Worm (Caenorhabditis elegans): ENCODE measurements around the gene ZK593.3.

Gene ZK593.3

DNA sequence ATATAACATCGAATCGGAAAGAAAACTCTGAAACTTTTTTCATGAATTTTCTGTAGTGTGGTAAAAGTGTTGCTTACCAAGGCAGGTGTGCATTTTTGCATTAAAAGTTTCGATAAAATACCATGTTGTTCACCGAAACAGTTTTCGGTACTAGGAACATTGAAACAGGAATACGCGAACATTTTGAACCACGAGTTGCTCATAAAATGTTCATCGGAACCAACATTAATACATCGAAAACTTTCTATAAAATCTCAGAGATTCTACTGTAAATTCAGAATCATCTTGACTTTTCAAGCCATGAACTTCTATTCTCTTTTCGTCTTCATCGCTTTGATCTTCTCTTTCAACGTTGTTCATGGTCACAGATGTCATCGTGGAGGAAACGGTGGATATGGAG, 35.2 kb upstream of the ZK593.3 start, which contains the start of gene fipr-15:
fipr-15 (plus strand) TSS at position 301 of the 400 bp plus-strand sequence.
- no peak for TF ChIP-seq nhr-43 (tag; optimal IDR thresholded peaks at IDR 0.05; ENCODE audit: poor library complexity, severe bottlenecking)
- TF ChIP-seq daf-12 (tag; optimal IDR thresholded peaks at IDR 0.05) = no peak
- TF ChIP-seq R02D3.7 (tag; optimal IDR thresholded peaks at IDR 0.05) = no peak
- TF ChIP-seq ceh-82 (tag; optimal IDR thresholded peaks at IDR 0.05) = no peak
- no peak for TF ChIP-seq elt-1 (tag; optimal IDR thresholded peaks at IDR 0.05)
- TF ChIP-seq nhr-76 (tag; optimal IDR thresholded peaks at IDR 0.05) = no peak
- TF ChIP-seq fkh-2 (tag; optimal IDR thresholded peaks at IDR 0.05) = no peak
- TF ChIP-seq lsy-12 (tag; optimal IDR thresholded peaks at IDR 0.05) = no peak
- TF ChIP-seq nhr-67 (tag; optimal IDR thresholded peaks at IDR 0.05) = no peak
- no peak for TF ChIP-seq eor-1 (tag; optimal IDR thresholded peaks at IDR 0.05)
- TF ChIP-seq elt-3 (tag; optimal IDR thresholded peaks at IDR 0.05) = no peak

DNA sequence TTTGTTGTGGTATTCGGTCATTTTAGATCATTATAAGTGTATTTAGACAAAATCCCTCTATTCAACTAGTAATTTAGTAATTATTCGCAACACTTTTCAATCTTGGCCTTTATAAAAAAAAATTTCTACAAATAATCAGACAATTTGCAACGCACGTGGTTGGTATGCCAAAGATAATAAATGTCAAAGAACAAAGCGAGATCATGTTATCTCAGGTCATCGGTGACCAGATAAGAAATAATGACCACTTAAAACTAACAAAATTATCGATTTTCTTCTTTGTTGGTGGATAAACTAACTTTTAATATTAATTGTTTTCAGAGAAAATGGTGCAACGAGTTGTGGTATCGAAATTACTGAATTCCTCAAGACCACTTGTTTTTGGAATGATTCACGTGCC, 34.3 kb upstream of the ZK593.3 start, which contains the start of gene F13E9.13:
F13E9.13 (plus strand) TSS at position 317 of the 400 bp plus-strand sequence.
- TF ChIP-seq elt-2 (tag; optimal IDR thresholded peaks at IDR 0.05) = peak; percentile 67
- TF ChIP-seq lin-15B (tag; optimal IDR thresholded peaks at IDR 0.05) = no peak
- peak; percentile 18 for TF ChIP-seq ceh-28 (tag; optimal IDR thresholded peaks at IDR 0.05)

DNA sequence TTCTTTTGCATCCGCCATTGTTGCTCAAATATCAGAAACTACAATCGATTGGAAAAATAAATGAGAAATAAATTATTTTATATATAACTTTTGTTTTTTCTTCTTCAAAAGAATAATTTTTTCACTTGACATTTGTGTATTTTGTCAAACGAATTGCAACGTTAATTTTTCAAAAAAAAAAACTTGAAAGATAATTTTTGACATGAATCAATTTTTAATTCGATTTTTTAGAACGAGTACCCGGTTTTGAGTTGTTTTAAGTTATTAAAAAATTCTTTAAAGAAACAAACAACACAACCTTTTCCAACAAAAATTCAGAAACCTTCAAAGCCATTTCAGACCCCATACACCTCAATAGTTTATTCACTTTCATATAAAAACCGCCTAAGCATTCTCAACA, 31.2 kb upstream of the ZK593.3 start, which contains the start of gene F13E9.5:
F13E9.5 (minus strand) TSS at position 101 of the 400 bp plus-strand sequence.
- TF ChIP-seq fkh-10 (GFP tag; optimal IDR thresholded peaks at IDR 0.05) (no peak), nhr-11 (tag; optimal IDR thresholded peaks at IDR 0.05) (no peak), egl-5 (tag; optimal IDR thresholded peaks at IDR 0.05) (no peak), lsy-12 (tag; optimal IDR thresholded peaks at IDR 0.05) (no peak), snpc-4 (tag; optimal IDR thresholded peaks at IDR 0.05) (no peak), fkh-2 (tag; optimal IDR thresholded peaks at IDR 0.05) (no peak), ztf-4 (tag; optimal IDR thresholded peaks at IDR 0.05) (no peak), fos-1 (tag; optimal IDR thresholded peaks at IDR 0.05) (no peak), nhr-77 (tag; optimal IDR thresholded peaks at IDR 0.05) (no peak), nhr-28 (tag; optimal IDR thresholded peaks at IDR 0.05) (no peak), nhr-237 (tag; optimal IDR thresholded peaks at IDR 0.05) (no peak), ZK546.5 (tag; optimal IDR thresholded peaks at IDR 0.05) (no peak), ceh-28 (tag; optimal IDR thresholded peaks at IDR 0.05) (no peak), nhr-23 (tag; optimal IDR thresholded peaks at IDR 0.05) (no peak), skn-1 (tag; optimal IDR thresholded peaks at IDR 0.05) (no peak), elt-2 (tag; optimal IDR thresholded peaks at IDR 0.05) (no peak), eor-1 (tag; optimal IDR thresholded peaks at IDR 0.05) (no peak), unc-62 (GFP tag; optimal IDR thresholded peaks at IDR 0.05) (no peak), elt-3 (tag; optimal IDR thresholded peaks at IDR 0.05) (no peak)

DNA sequence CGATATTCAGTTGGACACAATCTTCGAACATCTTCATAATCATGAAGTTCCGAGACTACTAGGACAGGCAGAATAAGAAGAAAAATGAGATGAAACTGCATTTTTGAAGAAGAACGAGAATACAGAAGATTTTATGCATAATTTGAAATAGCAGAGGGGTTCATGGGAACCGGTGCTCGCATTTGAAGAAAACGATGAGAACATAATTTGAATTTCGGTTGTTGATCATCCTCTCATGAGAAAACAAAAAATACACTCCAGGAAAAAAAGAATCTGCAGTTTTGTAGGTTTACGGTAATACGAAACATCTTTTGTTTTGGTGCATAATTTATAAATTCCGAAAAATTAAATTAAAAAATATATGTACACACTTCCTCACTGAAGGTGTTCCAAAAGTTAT, 29.6 kb upstream of the ZK593.3 start, which contains the start of gene srlf-11:
srlf-11 (minus strand) TSS at position 101 of the 400 bp plus-strand sequence.
- TF ChIP-seq tbx-2 (tag; optimal IDR thresholded peaks at IDR 0.05) (no peak), lin-15B (tag; optimal IDR thresholded peaks at IDR 0.05) (no peak), ztf-11 (tag; optimal IDR thresholded peaks at IDR 0.05) (no peak), nhr-77 (tag; optimal IDR thresholded peaks at IDR 0.05) (no peak), unc-39 (tag; optimal IDR thresholded peaks at IDR 0.05) (no peak), lsy-12 (tag; optimal IDR thresholded peaks at IDR 0.05) (no peak), nhr-76 (tag; optimal IDR thresholded peaks at IDR 0.05) (no peak)

DNA sequence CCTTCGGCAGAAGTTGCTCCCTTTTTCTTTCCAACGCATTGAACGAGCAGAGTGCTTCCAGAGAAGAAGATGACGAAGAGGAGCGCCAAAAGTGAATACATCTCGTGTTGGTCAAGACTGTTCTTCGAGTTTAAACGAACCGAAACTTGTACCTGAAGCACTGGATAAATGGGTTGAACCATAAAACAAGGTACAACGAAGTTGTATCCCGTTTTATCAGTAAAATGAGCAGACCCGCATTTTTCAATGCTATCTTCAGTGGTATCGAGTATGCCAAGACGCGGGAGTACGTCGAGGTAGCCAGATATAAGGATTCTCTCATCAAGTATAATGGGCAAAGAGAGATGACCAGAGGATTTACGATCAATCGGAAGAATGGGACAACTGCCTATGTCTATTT, 28.2 kb upstream of the ZK593.3 start, which contains the start of gene F13E9.16:
F13E9.16 (minus strand) TSS at position 101 of the 400 bp plus-strand sequence.
- TF ChIP-seq lin-15B (tag; optimal IDR thresholded peaks at IDR 0.05) (no peak), lsy-12 (tag; optimal IDR thresholded peaks at IDR 0.05) (no peak), nfya-1 (tag; optimal IDR thresholded peaks at IDR 0.05; ENCODE audit: insufficient read depth) (no peak), nhr-11 (tag; optimal IDR thresholded peaks at IDR 0.05) (no peak), ama-1 (optimal IDR thresholded peaks at IDR 0.05) (no peak), nhr-76 (tag; optimal IDR thresholded peaks at IDR 0.05) (no peak), pqm-1 (tag; optimal IDR thresholded peaks at IDR 0.05) (no peak), elt-1 (tag; optimal IDR thresholded peaks at IDR 0.05) (no peak), fkh-2 (tag; optimal IDR thresholded peaks at IDR 0.05) (no peak), ZK546.5 (tag; optimal IDR thresholded peaks at IDR 0.05) (no peak), mdl-1 (tag; optimal IDR thresholded peaks at IDR 0.05) (no peak), elt-3 (tag; optimal IDR thresholded peaks at IDR 0.05) (no peak), egl-27 (tag; optimal IDR thresholded peaks at IDR 0.05) (no peak), nhr-43 (tag; optimal IDR thresholded peaks at IDR 0.05; ENCODE audit: poor library complexity, severe bottlenecking) (no peak), skn-1 (tag; optimal IDR thresholded peaks at IDR 0.05) (no peak)
